Worm (Caenorhabditis elegans): ENCODE measurements around the gene acbp-6.

DNA sequence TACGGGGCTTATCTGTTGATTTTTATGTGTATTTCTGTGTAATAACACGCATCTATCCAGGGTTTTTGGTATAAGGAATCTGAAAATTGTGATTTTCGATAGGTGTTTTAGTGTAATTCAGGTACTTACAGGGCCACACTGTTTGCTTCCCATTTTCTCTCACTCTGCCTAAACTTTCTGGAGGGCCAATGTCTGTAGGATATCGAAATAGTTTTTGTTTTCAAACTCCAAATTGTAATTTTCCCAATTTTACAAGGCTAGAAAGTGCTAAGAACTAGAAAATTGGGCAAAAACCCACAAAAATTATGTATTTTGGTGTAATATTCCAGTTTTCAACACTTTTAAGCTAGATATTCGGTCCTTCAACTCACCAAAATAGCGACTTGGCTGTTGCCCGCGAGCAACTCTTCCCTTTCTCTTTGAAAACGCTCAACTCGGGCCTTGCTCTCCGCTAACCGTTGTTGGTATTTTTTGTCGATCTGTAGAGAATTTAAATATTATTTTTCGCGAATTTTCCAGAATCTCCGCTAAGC lies 3.3 kb upstream of the acbp-6 start:
- TF ChIP-seq mxl-1 (tag; optimal IDR thresholded peaks at IDR 0.05) (no peak), snpc-4 (GFP tag; optimal IDR thresholded peaks at IDR 0.05) (no peak), snpc-4 (tag; optimal IDR thresholded peaks at IDR 0.05) (no peak)
